Worm (Caenorhabditis elegans) whole organism, young adult: ENCODE results near the gene ZK1098.6.

Source experiments
- B0019.2 ChIP-seq: fragments of 200-800 bp; sonication (Bioruptor generic); conservative IDR thresholded peaks from 2 replicates; pipeline ENCODE4 v1.3.6; 2022; ENCODE audit warnings: missing genetic modification reagents, missing genetic modification characterization, missing compliant biosample characterization
- C06A6.2 ChIP-seq: fragments of 200-800 bp; sonication (Bioruptor generic); conservative IDR thresholded peaks from 2 replicates; pipeline ENCODE4 v1.3.6; 2022; ENCODE audit warnings: missing genetic modification characterization, missing compliant biosample characterization
- D2030.7 ChIP-seq: fragments of 200-800 bp; sonication (Bioruptor generic); IDR thresholded peaks from 2 replicates; pipeline ENCODE4 v1.3.6; 2022; ENCODE audit warnings: missing genetic modification reagents, missing genetic modification characterization, missing compliant biosample characterization
- F22D6.2 ChIP-seq: sonication (generic microtip); optimal IDR thresholded peaks from 2 replicates; lab custom pipeline; 2016; ENCODE audit warnings: mild to moderate bottlenecking, missing genetic modification characterization, missing compliant biosample characterization
- F23B12.7 ChIP-seq: sonication (generic microtip); optimal IDR thresholded peaks from 2 replicates; lab custom pipeline; 2017; ENCODE audit warnings: missing genetic modification characterization, mild to moderate bottlenecking, missing compliant biosample characterization, antibody characterized with exemption, moderate library complexity; ENCODE audit not compliant: insufficient read depth
- F39B2.1 ChIP-seq: fragments of 200-800 bp; sonication (Bioruptor generic); IDR thresholded peaks from 2 replicates; pipeline ENCODE4 v1.3.6; 2022; ENCODE audit warnings: missing genetic modification reagents, missing genetic modification characterization, missing compliant biosample characterization
- F57A8.1 ChIP-seq: fragments of 200-800 bp; sonication (Bioruptor generic); optimal IDR thresholded peaks from 2 replicates; lab custom pipeline; 2018; ENCODE audit warnings: mild to moderate bottlenecking, missing genetic modification characterization, moderate library complexity, missing compliant biosample characterization
- Y67H2A.10 ChIP-seq: fragments of 200-800 bp; sonication (Bioruptor generic); conservative IDR thresholded peaks from 2 replicates; pipeline ENCODE4 v1.3.6; 2022; ENCODE audit warnings: missing genetic modification reagents, missing genetic modification characterization, missing compliant biosample characterization
- Y95B8A.8 ChIP-seq: fragments of 200-800 bp; sonication (Bioruptor generic); IDR thresholded peaks from 2 replicates; pipeline ENCODE4 v1.3.6; 2022; ENCODE audit warnings: missing genetic modification reagents, missing genetic modification characterization, missing compliant biosample characterization
- akir-1 ChIP-seq: fragments of 200-800 bp; sonication (Bioruptor generic); optimal IDR thresholded peaks from 2 replicates; lab custom pipeline; 2018; ENCODE audit warnings: mild to moderate bottlenecking, missing genetic modification characterization, moderate library complexity, missing compliant biosample characterization
- atf-7 ChIP-seq: sonication (generic microtip); optimal IDR thresholded peaks from 2 replicates; lab custom pipeline; 2017; ENCODE audit warnings: mild to moderate bottlenecking, missing genetic modification characterization, missing compliant biosample characterization
- bed-1 ChIP-seq: fragments of 200-800 bp; sonication (Bioruptor generic); IDR thresholded peaks from 2 replicates; pipeline ENCODE4 v1.3.6; 2022; ENCODE audit warnings: missing genetic modification reagents, missing genetic modification characterization, missing compliant biosample characterization
- ceh-100 ChIP-seq: fragments of 200-800 bp; sonication (Bioruptor generic); IDR thresholded peaks from 2 replicates; pipeline ENCODE4 v1.3.6; 2022; ENCODE audit warnings: missing genetic modification reagents, missing genetic modification characterization, missing compliant biosample characterization
- ceh-27 ChIP-seq: fragments of 200-800 bp; sonication (Bioruptor generic); optimal IDR thresholded peaks from 2 replicates; lab custom pipeline; 2018; ENCODE audit warnings: mild to moderate bottlenecking, missing genetic modification characterization, moderate library complexity, missing compliant biosample characterization
- chd-7 ChIP-seq: sonication (generic microtip); optimal IDR thresholded peaks from 2 replicates; lab custom pipeline; 2016; ENCODE audit warnings: mild to moderate bottlenecking, missing genetic modification characterization, moderate library complexity, missing compliant biosample characterization
- efl-1 ChIP-seq: fragments of 150-350 bp; optimal IDR thresholded peaks from 2 replicates; lab custom pipeline; 2014; ENCODE audit warnings: missing biosample characterization, missing genetic modification reagents, missing genetic modification characterization
- egl-18 ChIP-seq: fragments of 200-800 bp; sonication (Bioruptor generic); IDR thresholded peaks from 2 replicates; pipeline ENCODE4 v1.3.6; 2022; ENCODE audit warnings: missing genetic modification reagents, missing genetic modification characterization, missing compliant biosample characterization
- egl-44 ChIP-seq: fragments of 200-800 bp; sonication (Bioruptor generic); IDR thresholded peaks from 2 replicates; pipeline ENCODE4 v1.3.6; 2022; ENCODE audit warnings: missing genetic modification reagents, missing genetic modification characterization, missing compliant biosample characterization
- hmg-1.2 ChIP-seq: fragments of 200-800 bp; sonication (Bioruptor generic); IDR thresholded peaks from 2 replicates; pipeline ENCODE4 v1.3.6; 2022; ENCODE audit warnings: missing genetic modification reagents, missing genetic modification characterization, missing compliant biosample characterization
- hmg-20 ChIP-seq: fragments of 200-800 bp; sonication (Bioruptor generic); IDR thresholded peaks from 2 replicates; pipeline ENCODE4 v1.3.6; 2022; ENCODE audit warnings: missing genetic modification reagents, missing genetic modification characterization, missing compliant biosample characterization
- lin-35 ChIP-seq, 3 experiments: fragments of 150-350 bp in 2 of 3; sonication (generic microtip) in 1 of 3; optimal IDR thresholded peaks; 2 replicates each; lab custom pipeline; 2014 to 2018; ENCODE audit warnings: missing biosample characterization in 3 of 3, missing genetic modification characterization in 3 of 3, missing genetic modification reagents in 3 of 3
- lin-54 ChIP-seq: fragments of 200-800 bp; sonication (Bioruptor generic); optimal IDR thresholded peaks from 2 replicates; lab custom pipeline; 2018; ENCODE audit warnings: mild to moderate bottlenecking, missing genetic modification characterization, missing compliant biosample characterization
- madf-3 ChIP-seq: fragments of 200-800 bp; sonication (Bioruptor generic); IDR thresholded peaks from 2 replicates; pipeline ENCODE4 v1.3.6; 2022; ENCODE audit warnings: missing genetic modification reagents, missing genetic modification characterization, missing compliant biosample characterization
- madf-6 ChIP-seq: fragments of 200-800 bp; sonication (Bioruptor generic); IDR thresholded peaks from 2 replicates; pipeline ENCODE4 v1.3.6; 2022; ENCODE audit warnings: missing genetic modification reagents, missing genetic modification characterization, missing compliant biosample characterization
- madf-8 ChIP-seq: fragments of 200-800 bp; sonication (Bioruptor generic); conservative IDR thresholded peaks from 2 replicates; pipeline ENCODE4 v1.3.6; 2022; ENCODE audit warnings: missing genetic modification reagents, missing genetic modification characterization, missing compliant biosample characterization
- mcd-1 ChIP-seq: fragments of 200-800 bp; sonication (Bioruptor generic); IDR thresholded peaks from 2 replicates; pipeline ENCODE4 v1.3.6; 2022; ENCODE audit warnings: missing genetic modification reagents, missing genetic modification characterization, missing compliant biosample characterization
- mes-4 ChIP-seq: sonication (generic microtip); optimal IDR thresholded peaks from 2 replicates; lab custom pipeline; 2016; ENCODE audit warnings: missing genotype, missing genetic modification characterization, missing compliant biosample characterization
- nhr-179 ChIP-seq: sonication (generic microtip); optimal IDR thresholded peaks from 2 replicates; lab custom pipeline; 2016; ENCODE audit warnings: mild to moderate bottlenecking, missing genetic modification characterization, missing compliant biosample characterization
- pbrm-1 ChIP-seq: fragments of 200-800 bp; sonication (Bioruptor generic); IDR thresholded peaks from 2 replicates; pipeline ENCODE4 v1.3.6; 2022; ENCODE audit warnings: missing genetic modification reagents, missing genetic modification characterization, missing compliant biosample characterization
- rcor-1 ChIP-seq: fragments of 200-800 bp; sonication (Bioruptor generic); IDR thresholded peaks from 2 replicates; pipeline ENCODE4 v1.3.6; 2022; ENCODE audit warnings: missing genetic modification reagents, missing genetic modification characterization, missing compliant biosample characterization
- repo-1 ChIP-seq: sonication (generic microtip); optimal IDR thresholded peaks from 2 replicates; lab custom pipeline; 2017; ENCODE audit warnings: mild to moderate bottlenecking, missing genetic modification characterization, missing compliant biosample characterization
- snpc-1.3 ChIP-seq: sonication (generic microtip); optimal IDR thresholded peaks from 2 replicates; lab custom pipeline; 2017; ENCODE audit warnings: missing genetic modification characterization, mild to moderate bottlenecking, missing compliant biosample characterization, antibody characterized with exemption, moderate library complexity, missing genotype, missing genetic modification reagents; ENCODE audit not compliant: insufficient read depth
- tbp1 ChIP-seq: fragments of 200-800 bp; sonication (Bioruptor generic); optimal IDR thresholded peaks from 2 replicates; lab custom pipeline; 2018; ENCODE audit warnings: mild to moderate bottlenecking, missing genetic modification characterization, missing compliant biosample characterization
- tbx-9 ChIP-seq: sonication (generic microtip); optimal IDR thresholded peaks from 2 replicates; lab custom pipeline; 2016; ENCODE audit warnings: borderline replicate concordance, missing genetic modification characterization, inconsistent platforms, missing compliant biosample characterization
- unc-62 ChIP-seq: fragments of 150-350 bp; optimal IDR thresholded peaks from 2 replicates; lab custom pipeline; 2014; ENCODE audit warnings: missing biosample characterization, missing genetic modification reagents, missing genetic modification characterization
- zim-3 ChIP-seq: sonication (generic microtip); optimal IDR thresholded peaks from 2 replicates; lab custom pipeline; 2017; ENCODE audit warnings: mild to moderate bottlenecking, missing genetic modification characterization, moderate library complexity, missing compliant biosample characterization
- ztf-18 ChIP-seq: sonication (generic microtip); optimal IDR thresholded peaks from 2 replicates; lab custom pipeline; 2016; ENCODE audit warnings: missing genotype, mild to moderate bottlenecking, missing genetic modification characterization, missing compliant biosample characterization
- ztf-22 ChIP-seq: fragments of 200-800 bp; sonication (Bioruptor generic); optimal IDR thresholded peaks from 2 replicates; lab custom pipeline; 2018; ENCODE audit warnings: mild to moderate bottlenecking, missing genetic modification characterization, moderate library complexity, missing compliant biosample characterization

Gene ZK1098.6

ce11 chrIII:9521410-9522090 is 5.4 kb upstream of the ZK1098.6 start, which contains the start of the genes clu-1 and prp-40 (continued):
- TF ChIP-seq nhr-179 (tag; lab: Kevin White, UChicago): no peak
- peak; percentile 45 for TF ChIP-seq madf-8 (GFP tag; lab: Robert Waterston, UW)
- TF ChIP-seq lin-54: peak; percentile 78
- TF ChIP-seq F23B12.7 (tag; lab: Kevin White, UChicago): peak; percentile 90
- TF ChIP-seq ceh-100: peak; percentile 77
- no peak for TF ChIP-seq zim-3 (tag; lab: Kevin White, UChicago)
- peak; percentile 79 for TF ChIP-seq D2030.7 (GFP tag; lab: Robert Waterston, UW)
- TF ChIP-seq hmg-20: peak; percentile 64; the same call in 1 of the 2 replicates
- no peak for TF ChIP-seq F39B2.1 (GFP tag; lab: Robert Waterston, UW)
- TF ChIP-seq efl-1 (GFP tag; lab: Kevin White, UChicago): peak; percentile 54
- TF ChIP-seq ztf-22 (GFP tag; lab: Kevin White, UChicago): no peak
- peak; percentile 58 for TF ChIP-seq tbp1 (GFP tag; lab: Kevin White, UChicago)
- TF ChIP-seq ztf-18: peak; percentile 98
- peak; percentile 39 for TF ChIP-seq atf-7 (tag; lab: Kevin White, UChicago)
- no peak for TF ChIP-seq tbx-9 (tag; lab: Kevin White, UChicago)
- peak; percentile 54; the same call in 1 of the 2 replicates for TF ChIP-seq C06A6.2 (GFP tag; lab: Robert Waterston, UW)
- TF ChIP-seq ceh-27 (GFP tag; lab: Kevin White, UChicago): peak; percentile 85
- TF ChIP-seq repo-1 (tag; lab: Kevin White, UChicago): peak; percentile 44
- TF ChIP-seq egl-44: no peak
- no peak for TF ChIP-seq Y95B8A.8 (GFP tag; lab: Robert Waterston, UW)
- TF ChIP-seq hmg-1.2 (GFP tag; lab: Robert Waterston, UW): peak; percentile 75
- TF ChIP-seq snpc-1.3 (tag; lab: Kevin White, UChicago): peak; percentile 76
- no peak for TF ChIP-seq chd-7 (tag; lab: Kevin White, UChicago)
- no peak for TF ChIP-seq akir-1
- TF ChIP-seq bed-1 (GFP tag; lab: Robert Waterston, UW): no peak
- TF ChIP-seq egl-18 (GFP tag; lab: Robert Waterston, UW): no peak
- peak; percentile 70 for TF ChIP-seq rcor-1 (GFP tag; lab: Robert Waterston, UW)
- no peak for TF ChIP-seq F57A8.1
- peak; percentile 79 for TF ChIP-seq madf-6 (GFP tag; lab: Robert Waterston, UW)
- peak in 2 of 3 experiments; percentile 28 to 83 for TF ChIP-seq lin-35 (GFP tag; optimal IDR thresholded peaks at IDR 0.05; lab: Kevin White, UChicago)
- TF ChIP-seq B0019.2 (GFP tag; lab: Robert Waterston, UW): 0 out of 2 replicates have a peak, but pooled peaks have one; percentile 33
- TF ChIP-seq Y67H2A.10 (GFP tag; lab: Robert Waterston, UW): no peak
- TF ChIP-seq mes-4 (tag; lab: Kevin White, UChicago): no peak
- TF ChIP-seq madf-3 (GFP tag; lab: Robert Waterston, UW): no peak
- TF ChIP-seq F22D6.2 (tag; lab: Kevin White, UChicago): no peak
- peak; percentile 87 for TF ChIP-seq pbrm-1
- no peak for TF ChIP-seq unc-62 (GFP tag; lab: Kevin White, UChicago)
- peak; percentile 95 for TF ChIP-seq mcd-1 (GFP tag; lab: Robert Waterston, UW)
- TF ChIP-seq, all 124 proteins: peak for 52
